Worm (Caenorhabditis elegans) whole organism, L1 larva: ENCODE results near the gene C25F9.6.

Experiments used
- alr-1 ChIP-seq: fragments of 200-800 bp; sonication (Bioruptor generic); optimal IDR thresholded peaks from 2 replicates; lab custom pipeline; 2018; ENCODE audit warnings: borderline replicate concordance, mild to moderate bottlenecking, missing genetic modification characterization, missing compliant biosample characterization
- ceh-63 ChIP-seq: fragments of 200-800 bp; sonication (Bioruptor generic); optimal IDR thresholded peaks from 2 replicates; lab custom pipeline; 2018; ENCODE audit warnings: mild to moderate bottlenecking, missing genetic modification characterization, missing compliant biosample characterization
- ceh-8 ChIP-seq: fragments of 200-800 bp; sonication (Bioruptor generic); optimal IDR thresholded peaks from 2 replicates; lab custom pipeline; 2018; ENCODE audit warnings: mild to moderate bottlenecking, missing genetic modification characterization, moderate library complexity, missing compliant biosample characterization
- efl-1 ChIP-seq, 4 experiments: fragments of 150-350 bp; optimal IDR thresholded peaks in 3 of 4; peaks in 1 of 4; 1 replicate in 1 of 4; 2 replicates in 3 of 4; lab custom pipeline; 2014; ENCODE audit warnings: missing biosample characterization in 2 of 4, missing genetic modification characterization in 2 of 4, missing genetic modification reagents in 2 of 4
- efl-3 ChIP-seq: fragments of 200-800 bp; sonication (Bioruptor generic); optimal IDR thresholded peaks from 2 replicates; lab custom pipeline; 2018; ENCODE audit warnings: mild to moderate bottlenecking, missing genetic modification characterization, missing compliant biosample characterization
- egl-27 ChIP-seq, 2 experiments: fragments of 150-350 bp in 1 of 2; sonication (generic microtip); optimal IDR thresholded peaks; 3 replicates each; lab custom pipeline; 2017 to 2018; ENCODE audit warnings: missing biosample characterization in 2 of 2, missing genetic modification characterization in 2 of 2, missing genetic modification reagents in 2 of 2
- elt-2 ChIP-seq: sonication (generic microtip); optimal IDR thresholded peaks from 2 replicates; lab custom pipeline; 2016; ENCODE audit warnings: missing genetic modification characterization, mild to moderate bottlenecking, inconsistent platforms, missing compliant biosample characterization, missing genetic modification reagents
- elt-3 ChIP-seq, 6 experiments: fragments of 150-350 bp in 1 of 6; sonication (generic microtip); optimal IDR thresholded peaks; 2 replicates each; lab custom pipeline; 2017 to 2018; ENCODE audit warnings: missing biosample characterization in 6 of 6, missing genetic modification characterization in 6 of 6, inconsistent platforms in 1 of 6
- ets-5 ChIP-seq: fragments of 200-800 bp; sonication (Bioruptor generic); IDR thresholded peaks from 2 replicates; pipeline ENCODE4 v1.3.6; 2022; ENCODE audit warnings: missing genetic modification characterization, missing compliant biosample characterization
- fos-1 ChIP-seq: fragments of 150-350 bp; optimal IDR thresholded peaks from 2 replicates; lab custom pipeline; 2014; ENCODE audit warnings: missing biosample characterization, missing genetic modification characterization
- grh-1 ChIP-seq: fragments of 200-800 bp; sonication (Bioruptor generic); IDR thresholded peaks from 2 replicates; pipeline ENCODE4 v1.3.6; 2022; ENCODE audit warnings: missing genetic modification reagents, missing genetic modification characterization, missing compliant biosample characterization
- hlh-17 ChIP-seq: fragments of 200-800 bp; sonication (Bioruptor generic); optimal IDR thresholded peaks from 2 replicates; lab custom pipeline; 2018; ENCODE audit warnings: missing genetic modification characterization, mild to moderate bottlenecking, missing compliant biosample characterization, moderate library complexity, borderline replicate concordance
- irx-1 ChIP-seq: sonication (generic microtip); optimal IDR thresholded peaks from 2 replicates; lab custom pipeline; 2016; ENCODE audit warnings: missing genetic modification characterization, missing compliant biosample characterization
- isw-1 ChIP-seq: fragments of 200-800 bp; sonication (Bioruptor generic); IDR thresholded peaks from 2 replicates; pipeline ENCODE4 v1.3.6; 2022; ENCODE audit warnings: missing genetic modification characterization, missing compliant biosample characterization
- lin-13 ChIP-seq: fragments of 150-350 bp; optimal IDR thresholded peaks from 2 replicates; lab custom pipeline; 2014; ENCODE audit warnings: missing biosample characterization, missing genetic modification reagents, missing genetic modification characterization
- lin-14 ChIP-seq: fragments of 200-800 bp; sonication (Bioruptor generic); optimal IDR thresholded peaks from 2 replicates; lab custom pipeline; 2018; ENCODE audit warnings: mild to moderate bottlenecking, missing genetic modification characterization, moderate library complexity, missing compliant biosample characterization
- mab-9 ChIP-seq: fragments of 200-800 bp; sonication (Bioruptor generic); IDR thresholded peaks from 2 replicates; pipeline ENCODE4 v1.3.6; 2022; ENCODE audit warnings: missing genetic modification reagents, missing genetic modification characterization, missing compliant biosample characterization
- mdl-1 ChIP-seq, 2 experiments: fragments of 150-350 bp; optimal IDR thresholded peaks; 2 replicates each; lab custom pipeline; 2014 to 2017; ENCODE audit warnings: missing biosample characterization in 2 of 2, missing genetic modification characterization in 2 of 2, inconsistent platforms in 1 of 2
- mep-1 ChIP-seq: fragments of 150-350 bp; optimal IDR thresholded peaks from 2 replicates; lab custom pipeline; 2014; ENCODE audit warnings: missing biosample characterization, missing genetic modification characterization
- nhr-19 ChIP-seq: fragments of 200-800 bp; sonication (Bioruptor generic); conservative IDR thresholded peaks from 2 replicates; pipeline ENCODE4 v1.3.6; 2022; ENCODE audit warnings: missing genetic modification characterization, missing compliant biosample characterization
- nhr-237 ChIP-seq: fragments of 150-350 bp; optimal IDR thresholded peaks from 2 replicates; lab custom pipeline; 2014; ENCODE audit warnings: missing biosample characterization, missing genetic modification characterization
- nhr-71 ChIP-seq: sonication (generic microtip); optimal IDR thresholded peaks from 2 replicates; lab custom pipeline; 2016; ENCODE audit warnings: mild to moderate bottlenecking, missing genetic modification characterization, moderate library complexity, missing compliant biosample characterization
- nhr-76 ChIP-seq: sonication (generic microtip); optimal IDR thresholded peaks from 2 replicates; lab custom pipeline; 2017; ENCODE audit warnings: missing biosample characterization, missing genetic modification characterization
- nhr-85 ChIP-seq: sonication (generic microtip); peaks from one replicate; lab custom pipeline; 2016; ENCODE audit warnings: missing genetic modification characterization, inconsistent platforms, missing compliant biosample characterization
- pag-3 ChIP-seq: sonication (generic microtip); optimal IDR thresholded peaks from 2 replicates; lab custom pipeline; 2017; ENCODE audit warnings: missing genetic modification characterization, mild to moderate bottlenecking, missing compliant biosample characterization, antibody characterized with exemption, borderline replicate concordance; ENCODE audit not compliant: insufficient read depth
- pqm-1 ChIP-seq: sonication (generic microtip); optimal IDR thresholded peaks from 3 replicates; lab custom pipeline; 2017; ENCODE audit warnings: missing biosample characterization, missing genetic modification characterization
- snpc-4 ChIP-seq: fragments of 150-350 bp; optimal IDR thresholded peaks from 2 replicates; lab custom pipeline; 2014; ENCODE audit warnings: missing biosample characterization, missing genetic modification characterization
- snu-23 ChIP-seq: sonication (generic microtip); optimal IDR thresholded peaks from 2 replicates; lab custom pipeline; 2016; ENCODE audit warnings: missing genetic modification characterization, missing compliant biosample characterization
- sox-4 ChIP-seq: sonication (generic microtip); optimal IDR thresholded peaks from 2 replicates; lab custom pipeline; 2016; ENCODE audit warnings: missing genetic modification characterization, missing compliant biosample characterization
- swsn-7 ChIP-seq: sonication (generic microtip); optimal IDR thresholded peaks from 2 replicates; lab custom pipeline; 2016; ENCODE audit warnings: missing genetic modification characterization, missing compliant biosample characterization
- tlp-1 ChIP-seq: fragments of 150-350 bp; optimal IDR thresholded peaks from 2 replicates; lab custom pipeline; 2014; ENCODE audit warnings: missing biosample characterization, missing genetic modification characterization
- unc-130 ChIP-seq: fragments of 150-350 bp; optimal IDR thresholded peaks from 2 replicates; lab custom pipeline; 2017; ENCODE audit warnings: missing biosample characterization, missing genetic modification characterization, inconsistent platforms
- unc-30 ChIP-seq: sonication (generic microtip); optimal IDR thresholded peaks from 2 replicates; lab custom pipeline; 2017; ENCODE audit warnings: missing biosample characterization, missing genetic modification characterization

Gene C25F9.6

ce11 chrV:19401429-19401828, 3.7 kb downstream of the C25F9.6 start:
- TF ChIP-seq tlp-1 (tag; lab: Kevin White, UChicago), result peak; percentile 62
- no peak for TF ChIP-seq grh-1 (GFP tag; lab: Robert Waterston, UW)
- TF ChIP-seq isw-1 (GFP tag; lab: Robert Waterston, UW), result no peak
- peak; percentile 32 for TF ChIP-seq elt-2 (tag; lab: Kevin White, UChicago)
- no peak for TF ChIP-seq lin-14
- no peak for TF ChIP-seq ceh-63
- TF ChIP-seq efl-1 (optimal IDR thresholded peaks at IDR 0.05; lab: Kevin White, UChicago), result no peak
- TF ChIP-seq efl-1 (GFP tag; optimal IDR thresholded peaks at IDR 0.05 in 1 of 2; lab: Kevin White, UChicago), result peak in 1 of 2 experiments; percentile 9
- TF ChIP-seq, all 84 proteins: peak for 3

ce11 chrV:19400619-19401018, 4.5 kb downstream of the C25F9.6 start, which contains the start of gene srw-86:
TSS of gene srw-86 (minus strand) at chrV:19400719.
- no peak for TF ChIP-seq unc-130
- TF ChIP-seq hlh-17 (GFP tag; lab: Kevin White, UChicago), result no peak
- no peak for TF ChIP-seq efl-3
- no peak for TF ChIP-seq efl-1 (optimal IDR thresholded peaks at IDR 0.05; lab: Kevin White, UChicago)
- TF ChIP-seq efl-1 (GFP tag; optimal IDR thresholded peaks at IDR 0.05 in 1 of 2; lab: Kevin White, UChicago), result no peak
- no peak for TF ChIP-seq alr-1 (tag; lab: Kevin White, UChicago)
- no peak for TF ChIP-seq pag-3

ce11 chrV:19398882-19399281, 6.2 kb downstream of the C25F9.6 start, which contains the start of gene C25F9.13:
TSS of gene C25F9.13 (minus strand) at chrV:19398982.
- TF ChIP-seq pqm-1 (tag; lab: Kevin White, UChicago) (no peak), nhr-19 (GFP tag; lab: Robert Waterston, UW) (no peak), swsn-7 (tag; lab: Kevin White, UChicago) (no peak), nhr-71 (tag; lab: Kevin White, UChicago) (no peak), lin-13 (GFP tag; lab: Kevin White, UChicago) (no peak), mab-9 (no peak), lin-14 (no peak), alr-1 (tag; lab: Kevin White, UChicago) (no peak), sox-4 (tag; lab: Kevin White, UChicago) (no peak), nhr-237 (tag; lab: Kevin White, UChicago) (no peak), elt-3 (tag; optimal IDR thresholded peaks at IDR 0.05; lab: Kevin White, UChicago) (no peak), snu-23 (no peak), mep-1 (tag; lab: Kevin White, UChicago) (no peak), nhr-76 (no peak), egl-27 (tag; optimal IDR thresholded peaks at IDR 0.05; lab: Kevin White, UChicago) (no peak), pag-3 (no peak)

ce11 chrV:19398396-19398795, 6.7 kb downstream of the C25F9.6 start:
- no peak for TF ChIP-seq fos-1 (tag; lab: Kevin White, UChicago)
- no peak for TF ChIP-seq irx-1 (tag; lab: Kevin White, UChicago)
- TF ChIP-seq ets-5, result no peak
- TF ChIP-seq ceh-8 (GFP tag; lab: Kevin White, UChicago), result no peak
- TF ChIP-seq snpc-4, result no peak
- no peak for TF ChIP-seq mdl-1 (tag; optimal IDR thresholded peaks at IDR 0.05; lab: Kevin White, UChicago)
- TF ChIP-seq, all 84 proteins: peak for 0

ce11 chrV:19396576-19397313, 8.4 kb downstream of the C25F9.6 start:
- no peak for TF ChIP-seq unc-30 (tag; lab: Kevin White, UChicago)
- TF ChIP-seq efl-1 (optimal IDR thresholded peaks at IDR 0.05; lab: Kevin White, UChicago), result no peak
- peak in 1 of 2 experiments; percentile 52 for TF ChIP-seq efl-1 (GFP tag; optimal IDR thresholded peaks at IDR 0.05 in 1 of 2; lab: Kevin White, UChicago)
- peak; percentile 42 for TF ChIP-seq nhr-85 (tag; lab: Kevin White, UChicago)
